Worm (Caenorhabditis elegans) whole organism, L4/young adult: ENCODE measurements around the gene clec-60.

ENCODE experiments used
- W03F9.2 ChIP-seq: fragments of 150-350 bp; optimal IDR thresholded peaks from 2 replicates; lab custom pipeline; 2014; ENCODE audit warnings: missing biosample characterization, missing genetic modification characterization
- dao-5 ChIP-seq: sonication (generic microtip); optimal IDR thresholded peaks from 2 replicates; lab custom pipeline; 2016; ENCODE audit warnings: missing genotype, missing genetic modification characterization, moderate library complexity, missing compliant biosample characterization
- him-1 ChIP-seq: sonication (generic microtip); optimal IDR thresholded peaks from 2 replicates; lab custom pipeline; 2016; ENCODE audit warnings: missing genotype, missing genetic modification reagents, missing genetic modification characterization, missing compliant biosample characterization

ce11 chrII:10504729-10505128 is 23.1 kb upstream of the clec-60 start:
- TF ChIP-seq him-1 (no peak), W03F9.2 (no peak), dao-5 (no peak)
